Fruit fly (Drosophila melanogaster) whole organism, adult: ENCODE data around the gene Art4.

Experiments used
- CG11617 ChIP-seq: fragments of 200-800 bp; sonication (Bioruptor generic); optimal IDR thresholded peaks from 2 replicates; lab custom pipeline; 2017; ENCODE audit warnings: mild to moderate bottlenecking, missing biosample characterization, missing genetic modification reagents, missing genetic modification characterization
- CG12768 ChIP-seq: fragments of 200-800 bp; sonication (Bioruptor generic); optimal IDR thresholded peaks from 2 replicates; lab custom pipeline; 2017; ENCODE audit warnings: missing biosample characterization, missing genetic modification characterization, mild to moderate bottlenecking, moderate library complexity, missing genetic modification reagents
- CG14711 ChIP-seq: fragments of 200-800 bp; sonication (Bioruptor generic); optimal IDR thresholded peaks from 2 replicates; lab custom pipeline; 2018; ENCODE audit warnings: missing biosample characterization, mild to moderate bottlenecking, missing genetic modification characterization, moderate library complexity
- CG1620 ChIP-seq: fragments of 200-800 bp; sonication (Bioruptor generic); optimal IDR thresholded peaks from 2 replicates; lab custom pipeline; 2016; ENCODE audit warnings: missing biosample characterization, missing genetic modification characterization
- CG33017 ChIP-seq: fragments of 200-800 bp; sonication (Bioruptor generic); optimal IDR thresholded peaks from 2 replicates; lab custom pipeline; 2018; ENCODE audit warnings: missing biosample characterization, mild to moderate bottlenecking, missing genetic modification characterization, moderate library complexity
- CG5204 ChIP-seq: fragments of 200-800 bp; sonication (Bioruptor generic); optimal IDR thresholded peaks from 2 replicates; lab custom pipeline; 2016; ENCODE audit warnings: missing biosample characterization, missing genetic modification characterization
- CG7045 ChIP-seq: fragments of 200-800 bp; sonication (Bioruptor generic); optimal IDR thresholded peaks from 2 replicates; lab custom pipeline; 2017; ENCODE audit warnings: missing biosample characterization, mild to moderate bottlenecking, missing genetic modification characterization
- CG7101 ChIP-seq: fragments of 200-800 bp; sonication (Bioruptor generic); optimal IDR thresholded peaks from 2 replicates; lab custom pipeline; 2018; ENCODE audit warnings: missing biosample characterization, mild to moderate bottlenecking, missing genetic modification characterization, moderate library complexity
- Clk ChIP-seq: fragments of 200-800 bp; sonication (Bioruptor generic); optimal IDR thresholded peaks from 2 replicates; lab custom pipeline; 2017; ENCODE audit warnings: missing biosample characterization, missing genetic modification characterization
- Crg-1 ChIP-seq: fragments of 200-800 bp; sonication (Bioruptor generic); optimal IDR thresholded peaks from 2 replicates; lab custom pipeline; 2016; ENCODE audit warnings: missing biosample characterization, missing genetic modification characterization
- Hr96 ChIP-seq: fragments of 200-800 bp; sonication (Bioruptor generic); optimal IDR thresholded peaks from 2 replicates; lab custom pipeline; 2016; ENCODE audit warnings: missing biosample characterization, missing genetic modification characterization
- Mnt ChIP-seq: fragments of 200-800 bp; sonication (Bioruptor generic); optimal IDR thresholded peaks from 2 replicates; lab custom pipeline; 2016; ENCODE audit warnings: missing biosample characterization, mild to moderate bottlenecking, missing genetic modification characterization
- bab1 ChIP-seq: fragments of 200-800 bp; sonication (Bioruptor generic); optimal IDR thresholded peaks from 3 replicates; lab custom pipeline; 2019; ENCODE audit warnings: missing biosample characterization, mild to moderate bottlenecking, missing genetic modification characterization, moderate library complexity
- cic ChIP-seq: fragments of 200-800 bp; sonication (Bioruptor generic); optimal IDR thresholded peaks from 2 replicates; lab custom pipeline; 2017; ENCODE audit warnings: missing biosample characterization, mild to moderate bottlenecking, missing genetic modification characterization, moderate library complexity
- cnc ChIP-seq, 2 experiments: fragments of >200 bp; optimal IDR thresholded peaks; 2 replicates each; lab custom pipeline; 2017
- kay ChIP-seq: fragments of 200-800 bp; sonication (Bioruptor generic); peaks from one replicate; lab custom pipeline; 2016; ENCODE audit warnings: missing biosample characterization, missing genetic modification characterization, borderline replicate concordance
- ovo ChIP-seq: fragments of 200-800 bp; sonication (Bioruptor generic); optimal IDR thresholded peaks from 2 replicates; lab custom pipeline; 2016; ENCODE audit warnings: missing biosample characterization, missing genetic modification characterization
- pad ChIP-seq: fragments of 200-800 bp; sonication (Bioruptor generic); optimal IDR thresholded peaks from 3 replicates; lab custom pipeline; 2017; ENCODE audit warnings: missing biosample characterization, missing genetic modification characterization, mild to moderate bottlenecking, moderate library complexity, missing genetic modification reagents
- tj ChIP-seq: fragments of 200-800 bp; sonication (Bioruptor generic); optimal IDR thresholded peaks from 3 replicates; lab custom pipeline; 2017; ENCODE audit warnings: missing biosample characterization, mild to moderate bottlenecking, missing genetic modification characterization, moderate library complexity
- toe ChIP-seq: fragments of 200-800 bp; sonication (Bioruptor generic); optimal IDR thresholded peaks from 2 replicates; lab custom pipeline; 2016; ENCODE audit warnings: missing biosample characterization, missing genetic modification characterization

Art4 gene

dm6 chr3R:9985585-9986393 is at the start of gene Art4:
Gene Art4, minus strand, starts transcription at chr3R:9986060.
- TF ChIP-seq CG11617 (GFP tag; lab: Kevin White, UChicago) = peak; percentile 32
- TF ChIP-seq Crg-1 (GFP tag; lab: Kevin White, UChicago) = peak; percentile 11
- TF ChIP-seq CG7101 (tag; lab: Kevin White, UChicago) = peak; percentile 59
- TF ChIP-seq CG1620 = no peak
- TF ChIP-seq CG33017 (tag; lab: Kevin White, UChicago) = no peak
- TF ChIP-seq bab1 = peak; percentile 26
- TF ChIP-seq Clk (GFP tag; lab: Kevin White, UChicago) = peak; percentile 40
- TF ChIP-seq tj (GFP tag; lab: Kevin White, UChicago) = peak; percentile 13
- TF ChIP-seq CG12768 = peak; percentile 30
- peak; percentile 45 for TF ChIP-seq pad
- peak; percentile 85 for TF ChIP-seq Mnt (GFP tag; lab: Kevin White, UChicago)
- peak; percentile 79 for TF ChIP-seq toe
- TF ChIP-seq kay = no peak
- no peak for TF ChIP-seq ovo (GFP tag; lab: Kevin White, UChicago)
- peak; percentile 66 for TF ChIP-seq Hr96
- TF ChIP-seq cic (GFP tag; lab: Kevin White, UChicago) = peak; percentile 19
- TF ChIP-seq CG5204 (GFP tag; lab: Kevin White, UChicago) = no peak
- peak; percentile 24 for TF ChIP-seq CG7045 (GFP tag; lab: Kevin White, UChicago)
- peak; percentile 15 for TF ChIP-seq CG14711 (tag; lab: Kevin White, UChicago)
- TF ChIP-seq cnc (optimal IDR thresholded peaks at IDR 0.05; lab: Kevin White, UChicago) = no peak

dm6 chr3R:10034995-10035446 is 49.2 kb upstream of the Art4 start:
- TF ChIP-seq toe (no peak), Mnt (GFP tag; lab: Kevin White, UChicago) (no peak), CG5204 (GFP tag; lab: Kevin White, UChicago) (no peak), CG33017 (tag; lab: Kevin White, UChicago) (no peak), Clk (GFP tag; lab: Kevin White, UChicago) (no peak), CG11617 (GFP tag; lab: Kevin White, UChicago) (no peak), Hr96 (no peak), CG12768 (no peak), cnc (optimal IDR thresholded peaks at IDR 0.05; lab: Kevin White, UChicago) (no peak), Crg-1 (GFP tag; lab: Kevin White, UChicago) (no peak), CG7101 (tag; lab: Kevin White, UChicago) (no peak), CG14711 (tag; lab: Kevin White, UChicago) (no peak), CG1620 (no peak), kay (no peak), ovo (GFP tag; lab: Kevin White, UChicago) (no peak), bab1 (no peak), pad (no peak), tj (GFP tag; lab: Kevin White, UChicago) (no peak), CG7045 (GFP tag; lab: Kevin White, UChicago) (no peak)

DNA sequence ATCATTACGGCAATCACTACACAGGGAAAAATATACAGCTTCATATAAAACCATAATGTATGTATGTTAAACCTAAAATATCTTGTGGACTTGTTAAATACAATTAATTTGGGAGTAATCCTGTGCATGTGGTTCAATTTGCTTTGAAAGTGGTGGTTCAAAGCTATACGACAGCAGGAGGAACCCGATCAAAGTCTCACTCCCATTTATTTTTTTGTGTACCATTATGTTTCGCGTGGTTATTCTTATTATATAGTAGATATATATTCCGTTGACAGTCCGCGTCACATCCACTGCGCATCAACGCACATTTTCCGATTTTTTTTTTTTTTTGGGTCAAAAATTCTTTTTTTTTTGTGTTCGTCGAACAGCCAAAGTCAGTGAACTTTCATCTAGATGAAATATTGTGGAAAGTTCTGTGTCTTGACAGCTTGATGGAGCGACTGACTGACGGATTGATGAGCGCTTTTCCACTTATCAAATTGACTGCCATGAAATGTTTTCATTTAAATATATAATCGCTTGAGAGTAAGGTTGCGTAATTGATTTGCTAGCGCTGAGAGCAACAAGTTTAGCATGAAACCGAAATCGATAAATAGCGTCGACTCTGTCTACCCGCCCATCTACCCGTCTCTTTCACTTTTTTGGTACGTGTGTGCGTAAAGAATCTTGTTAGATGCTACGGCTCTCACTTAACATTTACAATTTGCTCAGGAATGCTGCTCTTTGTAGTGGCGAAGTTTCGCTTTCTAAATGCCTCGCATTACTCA is 47.3 kb upstream of the Art4 start:
- TF ChIP-seq Hr96 = no peak

DNA sequence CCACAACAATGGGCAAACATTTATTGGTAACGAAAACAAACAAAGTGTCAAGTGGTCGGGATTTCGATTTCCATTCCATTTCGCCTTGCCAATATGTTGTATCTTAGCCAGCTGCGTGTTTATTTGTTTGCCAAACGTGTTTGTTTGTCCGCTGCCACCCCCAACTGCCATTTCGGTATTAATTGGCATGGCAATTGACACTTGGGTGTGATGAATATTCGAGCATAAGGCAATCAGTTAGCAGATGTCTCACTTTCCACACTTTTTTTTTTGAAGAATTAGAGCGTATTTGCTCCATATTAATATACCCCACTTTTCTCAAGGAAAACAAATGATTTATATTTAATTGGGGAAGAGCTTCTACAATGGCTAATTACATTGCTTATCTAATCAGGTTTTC is 45.6 kb upstream of the Art4 start:
- peak; percentile 92 for TF ChIP-seq kay
- no peak for TF ChIP-seq Mnt (GFP tag; lab: Kevin White, UChicago)

- TF ChIP-seq CG14711 (tag; lab: Kevin White, UChicago) = no peak
- TF ChIP-seq kay = no peak
These were observed 42.5 kb upstream of the Art4 start for dm6 chr3R:10028378-10028777.

DNA sequence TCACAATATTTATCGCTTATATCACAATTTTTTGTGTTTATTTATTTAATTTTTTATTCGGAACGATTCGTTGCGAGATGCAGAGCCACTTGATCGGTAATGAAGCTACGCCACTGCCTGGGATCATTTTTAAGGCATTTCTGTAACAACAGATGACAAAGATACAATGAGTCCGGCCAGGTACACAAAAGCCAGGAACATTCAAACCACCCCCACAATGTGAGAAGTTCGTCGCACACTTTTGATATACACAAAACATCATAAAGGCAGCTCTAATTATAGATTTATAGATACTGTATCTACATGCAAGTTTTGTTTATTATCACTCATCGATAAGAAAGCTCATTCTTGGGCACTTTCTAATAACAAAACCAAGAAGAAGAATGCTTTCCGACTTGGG is 39.2 kb upstream of the Art4 start, which contains the start of gene CG31407:
TSS of gene CG31407 (minus strand) at position 101 of the 400 bp plus-strand sequence.
- TF ChIP-seq bab1 (no peak), CG5204 (GFP tag; lab: Kevin White, UChicago) (no peak), CG1620 (no peak), Mnt (GFP tag; lab: Kevin White, UChicago) (no peak), toe (no peak), pad (no peak), CG11617 (GFP tag; lab: Kevin White, UChicago) (no peak), kay (no peak), Crg-1 (GFP tag; lab: Kevin White, UChicago) (no peak), CG7045 (GFP tag; lab: Kevin White, UChicago) (no peak)
